Fruit fly (Drosophila melanogaster): ENCODE results near the gene Mi-2.

Mi-2 gene

dm6 chr3L:19928435-19929011, 18.5 kb upstream of the Mi-2 start, which contains the start of the genes CG8004 and RhoGDI (continued):
- TF ChIP-seq Camta (GFP tag; optimal IDR thresholded peaks at IDR 0.05) (peak; percentile 70), jigr1 (GFP tag; IDR thresholded peaks at IDR 0.05) (no peak), CG6854 (GFP tag; optimal IDR thresholded peaks at IDR 0.05) (no peak), CrebB (tag; optimal IDR thresholded peaks at IDR 0.05) (peak; percentile 4), psq (GFP tag; optimal IDR thresholded peaks at IDR 0.05) (no peak), Xrp1 (GFP tag; IDR thresholded peaks at IDR 0.05) (peak; percentile 67), rib (GFP tag; IDR thresholded peaks at IDR 0.05) (0 out of 2 replicates have a peak, but pooled peaks have one; percentile 33), amos (GFP tag; IDR thresholded peaks at IDR 0.05; ENCODE audit: partially characterized antibody) (no peak), CG8388 (GFP tag; optimal IDR thresholded peaks at IDR 0.05) (peak; percentile 63), H15 (GFP tag; IDR thresholded peaks at IDR 0.05) (no peak), D19B (GFP tag; optimal IDR thresholded peaks at IDR 0.05) (no peak), ttk (GFP tag; IDR thresholded peaks at IDR 0.05) (0 out of 2 replicates have a peak, but pooled peaks have one; percentile 43), CG17385 (GFP tag; optimal IDR thresholded peaks at IDR 0.05) (peak; percentile 45), kay (GFP tag; optimal IDR thresholded peaks at IDR 0.05) (peak; percentile 65), CG12104 (GFP tag; optimal IDR thresholded peaks at IDR 0.05) (peak; percentile 21), Oli (tag; optimal IDR thresholded peaks at IDR 0.05) (peak; percentile 29), Mrtf (GFP tag; IDR thresholded peaks at IDR 0.05) (no peak), lov (optimal IDR thresholded peaks at IDR 0.05) (no peak), lov (GFP tag; IDR thresholded peaks at IDR 0.05) (0 out of 3 replicates have a peak, but pooled peaks have one; percentile 17), CG18619 (GFP tag; optimal IDR thresholded peaks at IDR 0.05) (peak; percentile 27), Scr (GFP tag; IDR thresholded peaks at IDR 0.05; ENCODE audit: partially characterized antibody) (peak; percentile 25; the same call in 1 of the 2 replicates), CG6683 (GFP tag; optimal IDR thresholded peaks at IDR 0.05) (no peak), Hsf (GFP tag; optimal IDR thresholded peaks at IDR 0.05) (peak; percentile 80), Dip3 (GFP tag; optimal IDR thresholded peaks at IDR 0.05) (peak; percentile 67), oc (tag; optimal IDR thresholded peaks at IDR 0.05) (no peak), CG8478 (optimal IDR thresholded peaks at IDR 0.05) (no peak), lab (GFP tag; optimal IDR thresholded peaks at IDR 0.05) (peak; percentile 79), zfh1 (GFP tag; IDR thresholded peaks at IDR 0.05) (peak; percentile 44; the same call in 2 of the 3 replicates), CG6175 (GFP tag; IDR thresholded peaks at IDR 0.05) (no peak), tll (GFP tag; optimal IDR thresholded peaks at IDR 0.05) (peak in 1 of 2 experiments; percentile 60), Chrac-16 (GFP tag; optimal IDR thresholded peaks at IDR 0.05) (peak; percentile 66), HLH4C (GFP tag; IDR thresholded peaks at IDR 0.05; ENCODE audit: partially characterized antibody) (no peak), CG1647 (GFP tag; optimal IDR thresholded peaks at IDR 0.05) (peak; percentile 63), grau (tag; optimal IDR thresholded peaks at IDR 0.05) (peak; percentile 72), E2f2 (GFP tag; IDR thresholded peaks at IDR 0.05) (peak; percentile 52), CG14014 (GFP tag; IDR thresholded peaks at IDR 0.05) (peak; percentile 59), gcm (GFP tag; optimal IDR thresholded peaks at IDR 0.05) (peak; percentile 1), CG7271 (tag; optimal IDR thresholded peaks at IDR 0.05) (no peak), ara (GFP tag; IDR thresholded peaks at IDR 0.05) (no peak), tna (GFP tag; IDR thresholded peaks at IDR 0.05; ENCODE audit: partially characterized antibody) (no peak), en (GFP tag; optimal IDR thresholded peaks at IDR 0.05) (no peak), Dek (tag; optimal IDR thresholded peaks at IDR 0.05) (peak; percentile 62), HLH54F (GFP tag; optimal IDR thresholded peaks at IDR 0.05) (peak; percentile 76), CG18599 (GFP tag; optimal IDR thresholded peaks at IDR 0.05) (peak; percentile 29), TFAM (GFP tag; optimal IDR thresholded peaks at IDR 0.05) (no peak), CG15479 (GFP tag; optimal IDR thresholded peaks at IDR 0.05) (no peak), Hr51 (GFP tag; optimal IDR thresholded peaks at IDR 0.05) (peak; percentile 57 to 70), phol (tag; optimal IDR thresholded peaks at IDR 0.05) (peak; percentile 81), vfl (GFP tag; optimal IDR thresholded peaks at IDR 0.05) (peak; percentile 63), Dip2 (GFP tag; IDR thresholded peaks at IDR 0.05) (no peak)

Measured in whole organism, embryonic.